Fruit fly (Drosophila melanogaster): Measurements from ENCODE around the gene FoxK.

The FoxK gene

DNA sequence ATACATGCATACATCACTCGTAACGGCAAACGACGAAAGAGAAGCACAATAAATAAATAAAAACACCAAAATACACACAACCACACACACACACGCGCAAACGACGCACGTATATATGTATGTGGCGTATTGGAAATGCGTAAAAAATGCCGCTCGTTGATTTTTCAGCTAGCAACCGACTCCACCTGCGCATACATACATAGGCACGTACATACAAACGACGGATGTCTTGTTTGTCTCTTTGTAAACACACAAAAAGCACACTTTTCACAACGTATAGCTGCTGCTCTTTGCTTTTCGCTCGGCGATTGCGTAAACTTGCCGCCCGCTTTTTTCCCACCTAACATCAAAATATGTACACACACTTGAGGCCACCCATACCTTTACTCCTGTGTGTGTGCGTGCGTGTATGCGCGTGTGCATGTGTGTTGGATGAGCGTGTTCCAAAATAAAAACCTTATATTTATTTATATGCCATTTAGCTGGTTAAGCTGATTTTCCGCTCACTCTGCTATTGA is 623 bp downstream of the FoxK start (continued):
- peak in 1 of 2 experiments; percentile 29 for TF ChIP-seq Hr51 (GFP tag; optimal IDR thresholded peaks at IDR 0.05)
- TF ChIP-seq dmrt99B (tag; optimal IDR thresholded peaks at IDR 0.05) = no peak
- peak; percentile 14 for TF ChIP-seq nmo (GFP tag; optimal IDR thresholded peaks at IDR 0.05)
- no peak for TF ChIP-seq Rx (GFP tag; IDR thresholded peaks at IDR 0.05)
- TF ChIP-seq bigmax (GFP tag; optimal IDR thresholded peaks at IDR 0.05) = no peak
- TF ChIP-seq emc (GFP tag; optimal IDR thresholded peaks at IDR 0.05) = no peak
- peak; percentile 17; the same call in 1 of the 2 replicates for TF ChIP-seq E2f2 (GFP tag; IDR thresholded peaks at IDR 0.05)
- no peak for TF ChIP-seq dati (GFP tag; IDR thresholded peaks at IDR 0.05)
- peak; percentile 5; the same call in 1 of the 2 replicates for TF ChIP-seq CG4360 (GFP tag; IDR thresholded peaks at IDR 0.05)
- peak; percentile 27 for TF ChIP-seq D (optimal IDR thresholded peaks at IDR 0.05)
- no peak for TF ChIP-seq D (GFP tag; optimal IDR thresholded peaks at IDR 0.05)
- peak; percentile 22 for TF ChIP-seq CG17568 (GFP tag; optimal IDR thresholded peaks at IDR 0.05)
- TF ChIP-seq z (GFP tag; IDR thresholded peaks at IDR 0.05) = peak; percentile 40; the same call in 1 of the 3 replicates
- TF ChIP-seq CG4730 (GFP tag; IDR thresholded peaks at IDR 0.05) = no peak
- TF ChIP-seq zen (tag; optimal IDR thresholded peaks at IDR 0.05) = no peak
- TF ChIP-seq CG12391 (tag; optimal IDR thresholded peaks at IDR 0.05) = no peak
- TF ChIP-seq insv (GFP tag; optimal IDR thresholded peaks at IDR 0.05) = peak in 1 of 2 experiments; percentile 62
- TF ChIP-seq CG11093 (GFP tag; IDR thresholded peaks at IDR 0.05) = no peak
- peak; percentile 64 for TF ChIP-seq Med (GFP tag)
- no peak for TF ChIP-seq sens (GFP tag)
- TF ChIP-seq CG10462 (GFP tag; optimal IDR thresholded peaks at IDR 0.05) = no peak
- no peak for TF ChIP-seq TFAM (GFP tag; optimal IDR thresholded peaks at IDR 0.05)
- TF ChIP-seq CG12219 (GFP tag; optimal IDR thresholded peaks at IDR 0.05) = peak; percentile 13
- TF ChIP-seq btn (GFP tag; optimal IDR thresholded peaks at IDR 0.05) = no peak
- no peak for TF ChIP-seq hkb (optimal IDR thresholded peaks at IDR 0.05)
- 0 out of 2 replicates have a peak, but pooled peaks have one; percentile 13 for TF ChIP-seq hkb (GFP tag; IDR thresholded peaks at IDR 0.05)
- peak; percentile 59; the same call in 1 of the 2 replicates for TF ChIP-seq Atf6 (GFP tag; IDR thresholded peaks at IDR 0.05)
- no peak for TF ChIP-seq CG14860 (GFP tag; IDR thresholded peaks at IDR 0.05; ENCODE audit: partially characterized antibody)
- TF ChIP-seq CG10654 (GFP tag; optimal IDR thresholded peaks at IDR 0.05) = no peak
- no peak for TF ChIP-seq H15 (GFP tag; IDR thresholded peaks at IDR 0.05)
- TF ChIP-seq aop (GFP tag; IDR thresholded peaks at IDR 0.05) = no peak
- TF ChIP-seq CG10431 (GFP tag; optimal IDR thresholded peaks at IDR 0.05) = peak; percentile 40
- no peak for TF ChIP-seq gsb (GFP tag; IDR thresholded peaks at IDR 0.05)
- peak; percentile 52 for TF ChIP-seq CG3407 (GFP tag; optimal IDR thresholded peaks at IDR 0.05)
- TF ChIP-seq trh (GFP tag; optimal IDR thresholded peaks at IDR 0.05) = no peak
- no peak for TF ChIP-seq peb (GFP tag; IDR thresholded peaks at IDR 0.05)
- TF ChIP-seq B-H2 (GFP tag; optimal IDR thresholded peaks at IDR 0.05) = peak; percentile 54
- peak; percentile 35 for TF ChIP-seq CG2875 (GFP tag; optimal IDR thresholded peaks at IDR 0.05)
- peak; percentile 37; the same call in 1 of the 3 replicates for TF ChIP-seq sr (GFP tag; IDR thresholded peaks at IDR 0.05)
- TF ChIP-seq CG33557 (GFP tag; optimal IDR thresholded peaks at IDR 0.05) = no peak
- TF ChIP-seq prd (optimal IDR thresholded peaks at IDR 0.05) = no peak
- TF ChIP-seq prd (GFP tag; IDR thresholded peaks at IDR 0.05) = no peak
- no peak for TF ChIP-seq CG7963 (GFP tag; IDR thresholded peaks at IDR 0.05; ENCODE audit: partially characterized antibody)
- no peak for TF ChIP-seq lbe (GFP tag; optimal IDR thresholded peaks at IDR 0.05)
- peak; percentile 65 for TF ChIP-seq CG15601 (tag; optimal IDR thresholded peaks at IDR 0.05)
- TF ChIP-seq nerfin-1 (tag; optimal IDR thresholded peaks at IDR 0.05) = peak; percentile 83
- TF ChIP-seq zen2 (GFP tag; IDR thresholded peaks at IDR 0.05; ENCODE audit: partially characterized antibody) = no peak
- TF ChIP-seq Mad (GFP tag; optimal IDR thresholded peaks at IDR 0.05) = peak; percentile 11
- no peak for TF ChIP-seq CG17802 (tag; optimal IDR thresholded peaks at IDR 0.05)
- TF ChIP-seq gce (GFP tag; IDR thresholded peaks at IDR 0.05) = no peak
- TF ChIP-seq CG2202 (tag; optimal IDR thresholded peaks at IDR 0.05) = peak; percentile 25
